Worm (Caenorhabditis elegans) whole organism, L2 larva: ENCODE measurements around the gene Y69A2AR.25.

ENCODE experiments used
- C34F6.9 ChIP-seq: fragments of 150-350 bp; optimal IDR thresholded peaks from 2 replicates; lab custom pipeline; 2014; ENCODE audit warnings: missing biosample characterization, missing genetic modification characterization
- F13H6.1 ChIP-seq: sonication (generic microtip); optimal IDR thresholded peaks from 2 replicates; lab custom pipeline; 2016; ENCODE audit warnings: missing genetic modification characterization, missing compliant biosample characterization
- R02D3.7 ChIP-seq: fragments of 150-350 bp; optimal IDR thresholded peaks from 2 replicates; lab custom pipeline; 2014; ENCODE audit warnings: missing biosample characterization, missing genetic modification characterization
- Y55F3AM.14 ChIP-seq: fragments of 200-800 bp; sonication (Bioruptor generic); optimal IDR thresholded peaks from 2 replicates; lab custom pipeline; 2018; ENCODE audit warnings: mild to moderate bottlenecking, missing genetic modification characterization, missing compliant biosample characterization
- ZK546.5 ChIP-seq: sonication (generic microtip); optimal IDR thresholded peaks from 2 replicates; lab custom pipeline; 2017; ENCODE audit warnings: missing biosample characterization, missing genetic modification characterization
- alr-1 ChIP-seq: fragments of 150-350 bp; optimal IDR thresholded peaks from 2 replicates; lab custom pipeline; 2014; ENCODE audit warnings: missing biosample characterization, missing genetic modification characterization
- aly-2 ChIP-seq: fragments of 150-350 bp; optimal IDR thresholded peaks from 2 replicates; lab custom pipeline; 2014; ENCODE audit warnings: missing biosample characterization, missing genetic modification characterization
- ama-1 ChIP-seq: fragments of 150-350 bp; optimal IDR thresholded peaks from 2 replicates; lab custom pipeline; 2018; ENCODE audit warnings: inconsistent platforms
- blmp-1 ChIP-seq: sonication (generic microtip); optimal IDR thresholded peaks from 2 replicates; lab custom pipeline; 2017; ENCODE audit warnings: missing genetic modification characterization, mild to moderate bottlenecking, missing compliant biosample characterization, antibody characterized with exemption, moderate library complexity; ENCODE audit not compliant: insufficient read depth
- ceh-16 ChIP-seq: fragments of 150-350 bp; optimal IDR thresholded peaks from 2 replicates; lab custom pipeline; 2014; ENCODE audit warnings: missing biosample characterization, missing genetic modification characterization
- ceh-82 ChIP-seq: fragments of 150-350 bp; optimal IDR thresholded peaks from 2 replicates; lab custom pipeline; 2014; ENCODE audit warnings: missing biosample characterization, missing genetic modification characterization
- crh-2 ChIP-seq: sonication (generic microtip); optimal IDR thresholded peaks from 2 replicates; lab custom pipeline; 2017; ENCODE audit warnings: missing biosample characterization, missing genetic modification characterization
- dmd-4 ChIP-seq: sonication (generic microtip); optimal IDR thresholded peaks from 2 replicates; lab custom pipeline; 2017; ENCODE audit warnings: missing biosample characterization, missing genetic modification characterization
- egl-27 ChIP-seq: sonication (generic microtip); optimal IDR thresholded peaks from 3 replicates; lab custom pipeline; 2017; ENCODE audit warnings: missing biosample characterization, missing genetic modification reagents, missing genetic modification characterization
- elt-1 ChIP-seq: fragments of 150-350 bp; optimal IDR thresholded peaks from 2 replicates; lab custom pipeline; 2014; ENCODE audit warnings: missing biosample characterization, missing genetic modification characterization
- elt-3 ChIP-seq: sonication (generic microtip); optimal IDR thresholded peaks from 2 replicates; lab custom pipeline; 2017; ENCODE audit warnings: missing biosample characterization, missing genetic modification characterization
- fos-1 ChIP-seq: fragments of 150-350 bp; optimal IDR thresholded peaks from 2 replicates; lab custom pipeline; 2014; ENCODE audit warnings: missing biosample characterization, missing genetic modification characterization
- gmeb-1 ChIP-seq: fragments of 150-350 bp; optimal IDR thresholded peaks from 2 replicates; lab custom pipeline; 2014; ENCODE audit warnings: missing biosample characterization, missing genetic modification characterization
- lin-11 ChIP-seq: fragments of 150-350 bp; sonication (generic microtip); optimal IDR thresholded peaks from 2 replicates; lab custom pipeline; 2014; ENCODE audit warnings: missing biosample characterization, missing genetic modification characterization, inconsistent platforms, mixed read lengths
- lsy-2 ChIP-seq, 2 experiments: fragments of 150-350 bp in 1 of 2; sonication (generic microtip) in 1 of 2; optimal IDR thresholded peaks; 2 replicates each; lab custom pipeline; 2014 to 2017; ENCODE audit warnings: missing biosample characterization in 2 of 2, missing genetic modification characterization in 2 of 2
- mab-5 ChIP-seq: fragments of 150-350 bp; optimal IDR thresholded peaks from 2 replicates; lab custom pipeline; 2014; ENCODE audit warnings: missing biosample characterization, missing genetic modification characterization
- mbf-1 ChIP-seq: sonication (generic microtip); optimal IDR thresholded peaks from 2 replicates; lab custom pipeline; 2017; ENCODE audit warnings: missing biosample characterization, missing genetic modification characterization
- mdl-1 ChIP-seq, 2 experiments: fragments of 150-350 bp in 1 of 2; sonication (generic microtip) in 1 of 2; optimal IDR thresholded peaks; 2 replicates each; lab custom pipeline; 2017; ENCODE audit warnings: missing biosample characterization in 2 of 2, missing genetic modification characterization in 2 of 2
- nhr-10 ChIP-seq: sonication (generic microtip); optimal IDR thresholded peaks from 2 replicates; lab custom pipeline; 2017; ENCODE audit warnings: missing biosample characterization, missing genetic modification characterization
- nhr-12 ChIP-seq: fragments of 150-350 bp; optimal IDR thresholded peaks from 2 replicates; lab custom pipeline; 2014; ENCODE audit warnings: missing biosample characterization, missing genetic modification characterization
- nhr-129 ChIP-seq: fragments of 150-350 bp; optimal IDR thresholded peaks from 2 replicates; lab custom pipeline; 2014; ENCODE audit warnings: missing biosample characterization, missing genetic modification characterization
- nhr-21 ChIP-seq: fragments of 150-350 bp; optimal IDR thresholded peaks from 2 replicates; lab custom pipeline; 2014; ENCODE audit warnings: missing biosample characterization, missing genetic modification characterization
- nhr-23 ChIP-seq: fragments of 150-350 bp; optimal IDR thresholded peaks from 2 replicates; lab custom pipeline; 2014; ENCODE audit warnings: missing biosample characterization, missing genetic modification reagents, missing genetic modification characterization
- nhr-237 ChIP-seq: fragments of 150-350 bp; optimal IDR thresholded peaks from 2 replicates; lab custom pipeline; 2014; ENCODE audit warnings: missing biosample characterization, missing genetic modification characterization
- nhr-25 ChIP-seq: fragments of 150-350 bp; sonication (generic microtip); optimal IDR thresholded peaks from 3 replicates; lab custom pipeline; 2014; ENCODE audit warnings: missing biosample characterization, missing genetic modification characterization
- nhr-6 ChIP-seq: fragments of 150-350 bp; optimal IDR thresholded peaks from 2 replicates; lab custom pipeline; 2014; ENCODE audit warnings: missing biosample characterization, missing genetic modification characterization
- nhr-77 ChIP-seq: fragments of 150-350 bp; optimal IDR thresholded peaks from 2 replicates; lab custom pipeline; 2014; ENCODE audit warnings: missing biosample characterization, missing genetic modification characterization
- peb-1 ChIP-seq: fragments of 150-350 bp; optimal IDR thresholded peaks from 2 replicates; lab custom pipeline; 2014; ENCODE audit warnings: missing biosample characterization, missing genetic modification characterization
- sem-4 ChIP-seq: fragments of 150-350 bp; optimal IDR thresholded peaks from 2 replicates; lab custom pipeline; 2014; ENCODE audit warnings: missing biosample characterization, missing genetic modification reagents, missing genetic modification characterization
- skn-1 ChIP-seq: sonication (generic microtip); optimal IDR thresholded peaks from 2 replicates; lab custom pipeline; 2017; ENCODE audit warnings: missing biosample characterization, missing genetic modification characterization
- sma-3 ChIP-seq: sonication (generic microtip); optimal IDR thresholded peaks from 2 replicates; lab custom pipeline; 2016; ENCODE audit warnings: missing genetic modification reagents, missing genetic modification characterization, missing compliant biosample characterization
- sma-9 ChIP-seq, 2 experiments: fragments of 150-350 bp in 1 of 2; sonication (generic microtip) in 1 of 2; optimal IDR thresholded peaks; 2 replicates each; lab custom pipeline; 2014 to 2016; ENCODE audit warnings: missing genetic modification characterization in 2 of 2, mild to moderate bottlenecking in 1 of 2, missing biosample characterization in 1 of 2, missing compliant biosample characterization in 1 of 2, missing genetic modification reagents in 1 of 2, moderate library complexity in 1 of 2
- snpc-4 ChIP-seq: fragments of 150-350 bp; optimal IDR thresholded peaks from 2 replicates; lab custom pipeline; 2014; ENCODE audit warnings: missing biosample characterization, missing genetic modification characterization
- unc-39 ChIP-seq: fragments of 150-350 bp; optimal IDR thresholded peaks from 2 replicates; lab custom pipeline; 2014; ENCODE audit warnings: missing biosample characterization, missing genetic modification characterization
- unc-55 ChIP-seq: fragments of 150-350 bp; sonication (generic microtip); optimal IDR thresholded peaks from 3 replicates; lab custom pipeline; 2014; ENCODE audit warnings: missing biosample characterization, missing genetic modification reagents, missing genetic modification characterization
- unc-62 ChIP-seq: fragments of 150-350 bp; optimal IDR thresholded peaks from 2 replicates; lab custom pipeline; 2014; ENCODE audit warnings: missing biosample characterization, missing genetic modification reagents, missing genetic modification characterization
- zag-1 ChIP-seq: fragments of 150-350 bp; optimal IDR thresholded peaks from 2 replicates; lab custom pipeline; 2014; ENCODE audit warnings: missing biosample characterization, missing genetic modification characterization
- ztf-1 ChIP-seq: fragments of 200-800 bp; sonication (Bioruptor generic); conservative IDR thresholded peaks from 2 replicates; pipeline ENCODE4 v1.3.6; 2022; ENCODE audit warnings: missing genetic modification characterization, missing compliant biosample characterization
- ztf-11 ChIP-seq: sonication (generic microtip); optimal IDR thresholded peaks from 2 replicates; lab custom pipeline; 2017; ENCODE audit warnings: missing biosample characterization, missing genetic modification characterization
- ztf-4 ChIP-seq: fragments of 150-350 bp; optimal IDR thresholded peaks from 2 replicates; lab custom pipeline; 2014; ENCODE audit warnings: missing biosample characterization, missing genetic modification characterization

Y69A2AR.25 gene

DNA sequence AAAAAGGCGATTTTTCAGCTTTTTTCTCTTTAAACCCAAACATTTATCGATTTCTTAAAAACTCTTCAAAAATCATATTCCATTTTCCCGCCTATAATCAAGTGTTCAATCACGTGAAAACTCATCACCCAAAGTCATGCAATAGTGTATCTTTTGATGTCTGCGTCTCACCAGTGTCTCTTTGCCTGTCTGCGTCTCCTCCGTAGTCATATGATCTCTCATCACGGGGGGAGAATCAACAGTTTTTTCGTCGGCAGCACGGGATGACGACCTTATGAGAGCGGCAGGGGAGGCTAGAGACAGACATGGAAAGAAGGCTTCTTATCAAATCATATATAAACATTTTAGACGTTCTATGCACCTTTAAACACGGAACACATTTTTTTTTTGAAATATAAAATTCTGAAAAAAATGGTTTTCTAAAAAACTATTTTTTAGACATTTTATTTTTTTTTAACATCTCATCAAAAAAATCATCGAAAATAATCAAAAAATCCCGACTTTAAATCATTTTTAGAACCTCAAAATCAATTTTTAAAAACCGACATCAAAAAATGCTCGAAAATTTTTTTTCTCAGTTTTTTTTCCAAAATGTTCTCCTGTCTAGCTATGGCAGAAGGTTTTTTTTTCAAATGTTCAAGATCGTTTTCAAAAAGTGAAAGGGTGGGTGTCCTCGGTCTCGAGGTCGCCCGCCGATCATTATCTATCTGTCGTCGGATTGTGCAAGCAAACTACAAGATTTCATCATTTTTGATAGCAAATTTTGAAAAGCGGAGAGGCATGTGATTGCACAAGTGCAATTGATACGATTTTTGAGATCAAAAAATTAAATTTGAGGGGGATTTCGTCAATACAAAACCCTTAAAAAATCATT is 34.1 kb upstream of the Y69A2AR.25 start (continued):
- TF ChIP-seq unc-62: peak; percentile 86
- peak; percentile 88 for TF ChIP-seq nhr-10 (tag; lab: Kevin White, UChicago)
- no peak for TF ChIP-seq nhr-237 (tag; lab: Kevin White, UChicago)
- TF ChIP-seq ztf-1 (GFP tag; lab: Robert Waterston, UW): no peak
- no peak for TF ChIP-seq unc-39 (tag; lab: Kevin White, UChicago)
- peak; percentile 79 for TF ChIP-seq unc-55 (GFP tag; lab: Kevin White, UChicago)
- TF ChIP-seq nhr-21 (tag; lab: Kevin White, UChicago): peak; percentile 99
- TF ChIP-seq egl-27: peak; percentile 96
- peak; percentile 42 for TF ChIP-seq nhr-12 (tag; lab: Kevin White, UChicago)

DNA sequence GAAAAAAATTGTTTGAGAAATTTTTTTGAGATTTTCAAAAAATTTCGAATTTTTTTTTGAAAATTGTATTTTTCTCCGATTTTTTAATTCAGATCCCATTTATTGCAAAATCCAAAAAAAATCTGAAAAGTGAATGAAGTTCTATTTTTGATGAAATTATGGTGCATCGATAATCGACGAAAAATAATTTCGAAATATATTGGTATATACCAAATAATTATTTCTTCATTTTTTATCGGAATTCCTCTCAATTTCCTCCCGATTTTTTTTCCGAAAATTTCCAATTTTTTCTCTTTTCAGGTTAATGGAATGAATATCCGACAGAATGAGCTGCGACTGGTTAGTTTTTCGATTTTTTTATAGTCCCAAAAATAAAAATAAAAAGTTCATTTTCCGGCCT is 32.7 kb upstream of the Y69A2AR.25 start, which contains the start of gene epg-9:
TSS of gene epg-9 (plus strand) at position 301 of the 400 bp plus-strand sequence.
- no peak for TF ChIP-seq nhr-129 (tag; lab: Kevin White, UChicago)
- no peak for TF ChIP-seq ztf-4
- TF ChIP-seq lsy-2 (tag; optimal IDR thresholded peaks at IDR 0.05; lab: Kevin White, UChicago): no peak
- no peak for TF ChIP-seq nhr-77 (tag; lab: Kevin White, UChicago)
- TF ChIP-seq nhr-6 (tag; lab: Kevin White, UChicago): no peak
- TF ChIP-seq unc-55 (GFP tag; lab: Kevin White, UChicago): no peak
- TF ChIP-seq, all 48 proteins: peak for 0

DNA sequence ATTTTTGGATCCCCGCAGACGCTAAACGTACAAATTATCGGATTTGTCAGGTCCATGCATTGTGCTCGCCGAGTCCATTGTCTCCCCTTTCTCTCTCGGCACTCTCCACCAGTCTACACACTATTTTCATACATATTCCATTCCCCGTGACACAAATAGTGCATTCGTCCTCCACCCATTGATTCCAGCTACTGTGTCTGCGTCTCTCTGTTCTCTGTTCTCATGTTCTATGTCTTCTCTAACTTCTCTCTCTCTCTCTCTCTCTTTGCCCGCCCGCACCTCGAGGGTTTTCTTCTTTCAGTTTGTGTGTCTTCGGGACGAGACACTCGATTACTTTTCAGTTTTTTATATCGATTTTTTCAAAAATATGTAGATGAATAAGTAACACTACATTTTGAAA is 31.5 kb upstream of the Y69A2AR.25 start:
- TF ChIP-seq nhr-25 (tag; lab: Kevin White, UChicago): peak; percentile 78
- TF ChIP-seq unc-62: no peak
- no peak for TF ChIP-seq nhr-12 (tag; lab: Kevin White, UChicago)
- no peak for TF ChIP-seq mbf-1
- peak; percentile 67 for TF ChIP-seq gmeb-1 (tag; lab: Kevin White, UChicago)
- TF ChIP-seq ceh-16 (tag; lab: Kevin White, UChicago): no peak
- no peak for TF ChIP-seq ztf-4
- no peak for TF ChIP-seq elt-3
- TF ChIP-seq nhr-21 (tag; lab: Kevin White, UChicago): peak; percentile 72
- TF ChIP-seq aly-2 (tag; lab: Kevin White, UChicago): no peak
- no peak for TF ChIP-seq elt-1 (tag; lab: Kevin White, UChicago)
- TF ChIP-seq F13H6.1 (tag; lab: Kevin White, UChicago): peak; percentile 83
- no peak for TF ChIP-seq Y55F3AM.14 (GFP tag; lab: Kevin White, UChicago)
- peak; percentile 30 for TF ChIP-seq blmp-1 (tag; lab: Kevin White, UChicago)
- peak; percentile 87 for TF ChIP-seq ama-1 (lab: Kevin White, UChicago)
- TF ChIP-seq lin-11: no peak
- peak; percentile 78 for TF ChIP-seq sma-3 (GFP tag; lab: Kevin White, UChicago)
- no peak for TF ChIP-seq ztf-11
- peak; percentile 45 for TF ChIP-seq nhr-6 (tag; lab: Kevin White, UChicago)
- TF ChIP-seq unc-55 (GFP tag; lab: Kevin White, UChicago): peak; percentile 88
- TF ChIP-seq dmd-4 (tag; lab: Kevin White, UChicago): no peak
- peak; percentile 59 for TF ChIP-seq sem-4 (tag; lab: Kevin White, UChicago)
- peak; percentile 79 for TF ChIP-seq zag-1 (tag; lab: Kevin White, UChicago)
- no peak for TF ChIP-seq nhr-237 (tag; lab: Kevin White, UChicago)
- no peak for TF ChIP-seq unc-39 (tag; lab: Kevin White, UChicago)
- no peak for TF ChIP-seq skn-1 (tag; lab: Kevin White, UChicago)
- peak; percentile 64 to 85 for TF ChIP-seq mdl-1 (tag; optimal IDR thresholded peaks at IDR 0.05; lab: Kevin White, UChicago)
- TF ChIP-seq nhr-77 (tag; lab: Kevin White, UChicago): no peak
- TF ChIP-seq mab-5 (tag; lab: Kevin White, UChicago): peak; percentile 80
- peak; percentile 81 for TF ChIP-seq fos-1 (tag; lab: Kevin White, UChicago)
- no peak for TF ChIP-seq nhr-23 (tag; lab: Kevin White, UChicago)
- peak; percentile 95 for TF ChIP-seq nhr-129 (tag; lab: Kevin White, UChicago)
- TF ChIP-seq sma-9 (GFP tag; optimal IDR thresholded peaks at IDR 0.05; lab: Kevin White, UChicago): peak; percentile 92
- TF ChIP-seq sma-9 (tag; optimal IDR thresholded peaks at IDR 0.05; lab: Kevin White, UChicago): no peak
- TF ChIP-seq R02D3.7: no peak
- peak; percentile 51 for TF ChIP-seq snpc-4 (tag; lab: Kevin White, UChicago)
- peak; percentile 67 for TF ChIP-seq egl-27
- TF ChIP-seq ztf-1 (GFP tag; lab: Robert Waterston, UW): no peak
- no peak for TF ChIP-seq ZK546.5 (tag; lab: Kevin White, UChicago)
- peak; percentile 54 to 88 for TF ChIP-seq lsy-2 (tag; optimal IDR thresholded peaks at IDR 0.05; lab: Kevin White, UChicago)
- TF ChIP-seq nhr-10 (tag; lab: Kevin White, UChicago): no peak
- peak; percentile 87 for TF ChIP-seq crh-2 (tag; lab: Kevin White, UChicago)
- TF ChIP-seq C34F6.9 (tag; lab: Kevin White, UChicago): peak; percentile 95
- TF ChIP-seq peb-1 (tag; lab: Kevin White, UChicago): no peak
- TF ChIP-seq alr-1: no peak
- no peak for TF ChIP-seq ceh-82 (tag; lab: Kevin White, UChicago)
